ENCODE assay signal across 1 fruit fly cellular context in genomic region chr3R:21223453-21224057, dm6.
TF ChIP-seq lines count a peak whose summit lies in the region.

Gene CG3337 (minus strand): TSS chr3R:21223584.
Gene Nelf-A (plus strand): TSS chr3R:21223704.

TF ChIP-seq in whole organism, embryonic, 481 proteins besides CTCF, POLR2A, EP300 and RAD21 (continued from another document and continues in another):
- peak; percentile 13 for TF ChIP-seq lbe (GFP tag; optimal IDR thresholded peaks at IDR 0.05; lab: Kevin White, UChicago)
- TF ChIP-seq CG11504 (tag; optimal IDR thresholded peaks at IDR 0.05; lab: Kevin White, UChicago) = no peak
- no peak for TF ChIP-seq CG11093 (GFP tag; IDR thresholded peaks at IDR 0.05; lab: Robert Waterston, UW)
- TF ChIP-seq exex (tag; optimal IDR thresholded peaks at IDR 0.05; lab: Kevin White, UChicago) = no peak
- peak; percentile 63 for TF ChIP-seq E2f1 (GFP tag; IDR thresholded peaks at IDR 0.05; lab: Robert Waterston, UW)
- TF ChIP-seq Doc3 (GFP tag; IDR thresholded peaks at IDR 0.05; lab: Robert Waterston, UW; ENCODE audit: partially characterized antibody) = peak; percentile 55; the same call in 2 of the 3 replicates
- 0 out of 2 replicates have a peak, but pooled peaks have one; percentile 48 for TF ChIP-seq CG7372 (GFP tag; IDR thresholded peaks at IDR 0.05; lab: Robert Waterston, UW)
- TF ChIP-seq MBD-R2 (GFP tag; IDR thresholded peaks at IDR 0.05; lab: Robert Waterston, UW) = peak; percentile 98
- peak; percentile 86 for TF ChIP-seq Sry-δ (GFP tag; optimal IDR thresholded peaks at IDR 0.05; lab: Kevin White, UChicago)
- TF ChIP-seq ci (GFP tag; IDR thresholded peaks at IDR 0.05; lab: Robert Waterston, UW) = peak; percentile 84
- TF ChIP-seq CG1024 (GFP tag; IDR thresholded peaks at IDR 0.05; lab: Robert Waterston, UW) = peak; percentile 65; the same call in 1 of the 2 replicates
- peak; percentile 69 for TF ChIP-seq pum (GFP tag; optimal IDR thresholded peaks at IDR 0.05; lab: Kevin White, UChicago)
- TF ChIP-seq Opbp (GFP tag; IDR thresholded peaks at IDR 0.05; lab: Robert Waterston, UW; ENCODE audit: partially characterized antibody) = peak; percentile 84
- no peak for TF ChIP-seq CG8924 (tag; optimal IDR thresholded peaks at IDR 0.05; lab: Kevin White, UChicago)
- TF ChIP-seq CG13296 (GFP tag; optimal IDR thresholded peaks at IDR 0.05; lab: Kevin White, UChicago) = peak; percentile 40
- TF ChIP-seq CG4360 (GFP tag; IDR thresholded peaks at IDR 0.05; lab: Robert Waterston, UW) = no peak
- TF ChIP-seq Camta (GFP tag; optimal IDR thresholded peaks at IDR 0.05; lab: Kevin White, UChicago) = peak; percentile 77
- peak; percentile 66 for TF ChIP-seq Sin3A (optimal IDR thresholded peaks at IDR 0.05; lab: Kevin White, UChicago)
- no peak for TF ChIP-seq Hr39 (optimal IDR thresholded peaks at IDR 0.05; lab: Kevin White, UChicago)
- TF ChIP-seq NfI (GFP tag; optimal IDR thresholded peaks at IDR 0.05; lab: Kevin White, UChicago) = peak; percentile 80
- TF ChIP-seq cg (GFP tag; optimal IDR thresholded peaks at IDR 0.05; lab: Kevin White, UChicago) = peak; percentile 63
- peak; percentile 81 for TF ChIP-seq Mad (GFP tag; optimal IDR thresholded peaks at IDR 0.05; lab: Kevin White, UChicago)
- peak; percentile 72; the same call in 1 of the 3 replicates for TF ChIP-seq mld (GFP tag; IDR thresholded peaks at IDR 0.05; lab: Robert Waterston, UW; ENCODE audit: partially characterized antibody)
- peak; percentile 69 for TF ChIP-seq CG2116 (GFP tag; optimal IDR thresholded peaks at IDR 0.05; lab: Kevin White, UChicago)
- no peak for TF ChIP-seq D19B (GFP tag; optimal IDR thresholded peaks at IDR 0.05; lab: Kevin White, UChicago)
- peak; percentile 72 for TF ChIP-seq ind (GFP tag; optimal IDR thresholded peaks at IDR 0.05; lab: Kevin White, UChicago)
- peak; percentile 83 for TF ChIP-seq knrl (GFP tag; IDR thresholded peaks at IDR 0.05; lab: Robert Waterston, UW; ENCODE audit: partially characterized antibody)
- TF ChIP-seq fd64A (GFP tag; optimal IDR thresholded peaks at IDR 0.05; lab: Kevin White, UChicago) = no peak
- no peak for TF ChIP-seq gem (tag; optimal IDR thresholded peaks at IDR 0.05; lab: Kevin White, UChicago)
- TF ChIP-seq CG17359 (tag; optimal IDR thresholded peaks at IDR 0.05; lab: Kevin White, UChicago) = peak; percentile 54
- no peak for TF ChIP-seq Blimp-1 (GFP tag; optimal IDR thresholded peaks at IDR 0.05; lab: Kevin White, UChicago)
- no peak for TF ChIP-seq Spps (tag; optimal IDR thresholded peaks at IDR 0.05; lab: Kevin White, UChicago)
- peak; percentile 72 for TF ChIP-seq HLH4C (GFP tag; IDR thresholded peaks at IDR 0.05; lab: Robert Waterston, UW; ENCODE audit: partially characterized antibody)
- TF ChIP-seq CG2712 (tag; optimal IDR thresholded peaks at IDR 0.05; lab: Kevin White, UChicago) = peak; percentile 57
- TF ChIP-seq lov (optimal IDR thresholded peaks at IDR 0.05; lab: Kevin White, UChicago) = no peak
- 0 out of 3 replicates have a peak, but pooled peaks have one; percentile 52 for TF ChIP-seq lov (GFP tag; IDR thresholded peaks at IDR 0.05; lab: Robert Waterston, UW)
- TF ChIP-seq Oaz (GFP tag; IDR thresholded peaks at IDR 0.05; lab: Robert Waterston, UW) = no peak
- TF ChIP-seq CG4730 (GFP tag; IDR thresholded peaks at IDR 0.05; lab: Robert Waterston, UW) = no peak
- no peak for TF ChIP-seq pan (optimal IDR thresholded peaks at IDR 0.05; lab: Kevin White, UChicago)
- peak in 1 of 2 experiments; percentile 36 for TF ChIP-seq pan (GFP tag; optimal IDR thresholded peaks at IDR 0.05 in 1 of 2, IDR thresholded peaks at IDR 0.05 in 1 of 2)
- TF ChIP-seq peb (GFP tag; IDR thresholded peaks at IDR 0.05; lab: Robert Waterston, UW) = no peak
- peak; percentile 78 for TF ChIP-seq hb (GFP tag; IDR thresholded peaks at IDR 0.05; lab: Robert Waterston, UW; ENCODE audit: partially characterized antibody)
- no peak for TF ChIP-seq CG14965 (GFP tag; optimal IDR thresholded peaks at IDR 0.05; lab: Kevin White, UChicago; ENCODE audit: borderline replicate concordance)
- TF ChIP-seq CG7928 (GFP tag; optimal IDR thresholded peaks at IDR 0.05; lab: Kevin White, UChicago) = peak; percentile 62
- 0 out of 2 replicates have a peak, but pooled peaks have one; percentile 8 for TF ChIP-seq CG6689 (GFP tag; IDR thresholded peaks at IDR 0.05; lab: Robert Waterston, UW)
- TF ChIP-seq GATAe (GFP tag; conservative IDR thresholded peaks at IDR 0.05; lab: Robert Waterston, UW) = 0 out of 2 replicates have a peak, but pooled peaks have one; percentile 24
- TF ChIP-seq gsb-n (tag; optimal IDR thresholded peaks at IDR 0.05; lab: Kevin White, UChicago) = no peak
- TF ChIP-seq CG1233 (GFP tag; optimal IDR thresholded peaks at IDR 0.05; lab: Kevin White, UChicago) = peak; percentile 8
- TF ChIP-seq Dll (GFP tag; IDR thresholded peaks at IDR 0.05; lab: Robert Waterston, UW; ENCODE audit: partially characterized antibody) = peak; percentile 69
- peak; percentile 74 for TF ChIP-seq vfl (GFP tag; optimal IDR thresholded peaks at IDR 0.05; lab: Kevin White, UChicago)
- peak; percentile 46 for TF ChIP-seq btn (GFP tag; optimal IDR thresholded peaks at IDR 0.05; lab: Kevin White, UChicago)
- TF ChIP-seq CG18011 (GFP tag; optimal IDR thresholded peaks at IDR 0.05; lab: Kevin White, UChicago) = peak; percentile 27
- no peak for TF ChIP-seq Deaf1 (tag; optimal IDR thresholded peaks at IDR 0.05; lab: Kevin White, UChicago)
- TF ChIP-seq CG43689 (GFP tag; IDR thresholded peaks at IDR 0.05; lab: Robert Waterston, UW) = no peak
- peak; percentile 86 for TF ChIP-seq CG13287 (GFP tag; IDR thresholded peaks at IDR 0.05; lab: Robert Waterston, UW; ENCODE audit: partially characterized antibody)
- TF ChIP-seq CG34224 (GFP tag; IDR thresholded peaks at IDR 0.05; lab: Robert Waterston, UW; ENCODE audit: partially characterized antibody) = peak; percentile 82
- peak; percentile 58 for TF ChIP-seq CG9797 (GFP tag; optimal IDR thresholded peaks at IDR 0.05; lab: Kevin White, UChicago)
- TF ChIP-seq CG42726 (GFP tag; IDR thresholded peaks at IDR 0.05; lab: Robert Waterston, UW; ENCODE audit: partially characterized antibody) = peak; percentile 94
- TF ChIP-seq CG10366 (GFP tag; IDR thresholded peaks at IDR 0.05; lab: Robert Waterston, UW) = peak; percentile 55
- peak; percentile 91 for TF ChIP-seq slbo (GFP tag; IDR thresholded peaks at IDR 0.05; lab: Robert Waterston, UW)
- peak; percentile 20 for TF ChIP-seq CG31365 (tag; optimal IDR thresholded peaks at IDR 0.05; lab: Kevin White, UChicago)
- TF ChIP-seq CG30020 (tag; optimal IDR thresholded peaks at IDR 0.05; lab: Kevin White, UChicago) = no peak
- TF ChIP-seq gcm2 (GFP tag; optimal IDR thresholded peaks at IDR 0.05; lab: Kevin White, UChicago) = peak; percentile 42
- TF ChIP-seq crc (GFP tag; optimal IDR thresholded peaks at IDR 0.05; lab: Kevin White, UChicago) = peak; percentile 41
- TF ChIP-seq B-H2 (GFP tag; optimal IDR thresholded peaks at IDR 0.05; lab: Kevin White, UChicago) = peak; percentile 79
- TF ChIP-seq CG12769 (tag; optimal IDR thresholded peaks at IDR 0.05; lab: Kevin White, UChicago) = no peak
- TF ChIP-seq CG16863 (GFP tag; optimal IDR thresholded peaks at IDR 0.05; lab: Kevin White, UChicago) = peak; percentile 56
- TF ChIP-seq odd (GFP tag; optimal IDR thresholded peaks at IDR 0.05; lab: Kevin White, UChicago) = no peak
- no peak for TF ChIP-seq dimm (GFP tag; IDR thresholded peaks at IDR 0.05; lab: Robert Waterston, UW)
- peak; percentile 79 for TF ChIP-seq CG32532 (GFP tag; IDR thresholded peaks at IDR 0.05; lab: Robert Waterston, UW)
- TF ChIP-seq CG2889 (GFP tag; IDR thresholded peaks at IDR 0.05; lab: Robert Waterston, UW) = 0 out of 3 replicates have a peak, but pooled peaks have one; percentile 34
- TF ChIP-seq al (GFP tag; IDR thresholded peaks at IDR 0.05; lab: Robert Waterston, UW) = peak; percentile 55
- TF ChIP-seq Meics (GFP tag; optimal IDR thresholded peaks at IDR 0.05; lab: Kevin White, UChicago) = peak; percentile 61
- peak; percentile 91 for TF ChIP-seq CHES-1-like (GFP tag; optimal IDR thresholded peaks at IDR 0.05; lab: Kevin White, UChicago)
- peak; percentile 37 for TF ChIP-seq pnt (GFP tag; optimal IDR thresholded peaks at IDR 0.05; lab: Kevin White, UChicago)
- TF ChIP-seq sens-2 (GFP tag; IDR thresholded peaks at IDR 0.05; lab: Robert Waterston, UW) = no peak
- no peak; the same call in 2 of the 3 replicates for TF ChIP-seq Optix (GFP tag; IDR thresholded peaks at IDR 0.05; lab: Robert Waterston, UW)
- TF ChIP-seq CG31224 (GFP tag; IDR thresholded peaks at IDR 0.05; lab: Robert Waterston, UW) = peak; percentile 53
- TF ChIP-seq ftz-f1 (GFP tag; optimal IDR thresholded peaks at IDR 0.05; lab: Kevin White, UChicago) = peak; percentile 60
- TF ChIP-seq CG6791 (GFP tag; IDR thresholded peaks at IDR 0.05; lab: Robert Waterston, UW; ENCODE audit: partially characterized antibody) = peak; percentile 85
- TF ChIP-seq Myb (GFP tag; optimal IDR thresholded peaks at IDR 0.05; lab: Kevin White, UChicago) = peak; percentile 77
- peak; percentile 87 for TF ChIP-seq stwl (tag; optimal IDR thresholded peaks at IDR 0.05; lab: Kevin White, UChicago)
- TF ChIP-seq disco-r (GFP tag; optimal IDR thresholded peaks at IDR 0.05; lab: Kevin White, UChicago) = peak; percentile 44
- no peak for TF ChIP-seq CG12299 (tag; optimal IDR thresholded peaks at IDR 0.05; lab: Kevin White, UChicago)
- TF ChIP-seq Poxn (GFP tag; IDR thresholded peaks at IDR 0.05; lab: Robert Waterston, UW) = no peak
- no peak for TF ChIP-seq CG7556 (GFP tag; optimal IDR thresholded peaks at IDR 0.05; lab: Kevin White, UChicago)
- TF ChIP-seq Ets97D (GFP tag; optimal IDR thresholded peaks at IDR 0.05; lab: Kevin White, UChicago) = peak; percentile 91
- TF ChIP-seq lola (GFP tag; optimal IDR thresholded peaks at IDR 0.05; lab: Kevin White, UChicago) = no peak
- TF ChIP-seq CG4707 (GFP tag; optimal IDR thresholded peaks at IDR 0.05; lab: Kevin White, UChicago) = peak; percentile 49
- TF ChIP-seq CG6272 (GFP tag; IDR thresholded peaks at IDR 0.05; lab: Robert Waterston, UW) = peak; percentile 66
- no peak for TF ChIP-seq jing (GFP tag; optimal IDR thresholded peaks at IDR 0.05; lab: Kevin White, UChicago)
- TF ChIP-seq CG10147 (GFP tag; optimal IDR thresholded peaks at IDR 0.05; lab: Kevin White, UChicago) = peak; percentile 44
- TF ChIP-seq onecut (GFP tag; IDR thresholded peaks at IDR 0.05; lab: Robert Waterston, UW) = peak; percentile 64
- peak; percentile 91; the same call in 3 of the 4 replicates for TF ChIP-seq chinmo (GFP tag; IDR thresholded peaks at IDR 0.05; lab: Robert Waterston, UW; ENCODE audit: partially characterized antibody)
- no peak for TF ChIP-seq org-1 (GFP tag; optimal IDR thresholded peaks at IDR 0.05; lab: Kevin White, UChicago)
- peak; percentile 74 for TF ChIP-seq Bdp1 (GFP tag; optimal IDR thresholded peaks at IDR 0.05; lab: Kevin White, UChicago)
- no peak for TF ChIP-seq tll (GFP tag; optimal IDR thresholded peaks at IDR 0.05; lab: Kevin White, UChicago)
- TF ChIP-seq HLHmδ (GFP tag; optimal IDR thresholded peaks at IDR 0.05; lab: Kevin White, UChicago) = peak; percentile 67
- TF ChIP-seq CG3847 (GFP tag; IDR thresholded peaks at IDR 0.05; lab: Robert Waterston, UW) = peak; percentile 93
- TF ChIP-seq gt (GFP tag; IDR thresholded peaks at IDR 0.05; lab: Robert Waterston, UW) = no peak
- 0 out of 3 replicates have a peak, but pooled peaks have one; percentile 32 for TF ChIP-seq ase (GFP tag; IDR thresholded peaks at IDR 0.05; lab: Robert Waterston, UW)
- TF ChIP-seq CG6854 (GFP tag; optimal IDR thresholded peaks at IDR 0.05; lab: Kevin White, UChicago) = no peak
- peak; percentile 73 for TF ChIP-seq Lhr (GFP tag; optimal IDR thresholded peaks at IDR 0.05; lab: Kevin White, UChicago)
- TF ChIP-seq CG16779 (GFP tag; IDR thresholded peaks at IDR 0.05; lab: Robert Waterston, UW) = peak; percentile 76
- TF ChIP-seq cato (GFP tag; optimal IDR thresholded peaks at IDR 0.05; lab: Kevin White, UChicago; ENCODE audit: borderline replicate concordance) = no peak
- peak; percentile 82 for TF ChIP-seq p53 (GFP tag; optimal IDR thresholded peaks at IDR 0.05; lab: Kevin White, UChicago)
- TF ChIP-seq Bteb2 (GFP tag; optimal IDR thresholded peaks at IDR 0.05; lab: Kevin White, UChicago) = peak; percentile 32
- TF ChIP-seq esg (GFP tag; conservative IDR thresholded peaks at IDR 0.05; lab: Robert Waterston, UW) = no peak
- peak; percentile 95 for TF ChIP-seq MESR4 (GFP tag; optimal IDR thresholded peaks at IDR 0.05; lab: Kevin White, UChicago)
- peak; percentile 65 for TF ChIP-seq tna (GFP tag; IDR thresholded peaks at IDR 0.05; lab: Robert Waterston, UW; ENCODE audit: partially characterized antibody)
- TF ChIP-seq CG4282 (GFP tag; optimal IDR thresholded peaks at IDR 0.05; lab: Kevin White, UChicago) = peak; percentile 82
- TF ChIP-seq Jarid2 (GFP tag; optimal IDR thresholded peaks at IDR 0.05; lab: Kevin White, UChicago) = no peak
- TF ChIP-seq CG10209 (GFP tag; optimal IDR thresholded peaks at IDR 0.05; lab: Kevin White, UChicago) = peak; percentile 75
- TF ChIP-seq nerfin-1 (tag; optimal IDR thresholded peaks at IDR 0.05; lab: Kevin White, UChicago) = peak; percentile 56
- no peak for TF ChIP-seq CG11723 (GFP tag; optimal IDR thresholded peaks at IDR 0.05; lab: Kevin White, UChicago)
- TF ChIP-seq Six4 (GFP tag; optimal IDR thresholded peaks at IDR 0.05; lab: Kevin White, UChicago) = peak; percentile 50
- TF ChIP-seq H2.0 (GFP tag; IDR thresholded peaks at IDR 0.05; lab: Robert Waterston, UW) = peak; percentile 66
- TF ChIP-seq so (GFP tag; IDR thresholded peaks at IDR 0.05; lab: Robert Waterston, UW) = 0 out of 3 replicates have a peak, but pooled peaks have one; percentile 19
- TF ChIP-seq CG8478 (optimal IDR thresholded peaks at IDR 0.05; lab: Kevin White, UChicago) = peak; percentile 57
- TF ChIP-seq tio (GFP tag; optimal IDR thresholded peaks at IDR 0.05; lab: Kevin White, UChicago) = no peak
- TF ChIP-seq tgo (GFP tag; IDR thresholded peaks at IDR 0.05; lab: Robert Waterston, UW) = peak; percentile 63
- TF ChIP-seq fd3F (GFP tag; optimal IDR thresholded peaks at IDR 0.05; lab: Kevin White, UChicago) = peak; percentile 31
- TF ChIP-seq Usf (GFP tag; optimal IDR thresholded peaks at IDR 0.05; lab: Kevin White, UChicago) = peak; percentile 21
- TF ChIP-seq Dip3 (GFP tag; optimal IDR thresholded peaks at IDR 0.05; lab: Kevin White, UChicago) = peak; percentile 79
- peak; percentile 33 for TF ChIP-seq CG30431 (GFP tag; optimal IDR thresholded peaks at IDR 0.05; lab: Kevin White, UChicago)
- no peak for TF ChIP-seq pros (GFP tag; optimal IDR thresholded peaks at IDR 0.05; lab: Kevin White, UChicago)
- peak; percentile 85 for TF ChIP-seq CG11247 (GFP tag; IDR thresholded peaks at IDR 0.05; lab: Robert Waterston, UW)
- TF ChIP-seq CG10267 (tag; optimal IDR thresholded peaks at IDR 0.05; lab: Kevin White, UChicago) = peak; percentile 97
